Worm (Caenorhabditis elegans) whole organism, L4/young adult: Measurements from ENCODE around the gene T28C6.8.

Experiments
- W03F9.2 ChIP-seq: fragments of 150-350 bp; optimal IDR thresholded peaks from 2 replicates; lab custom pipeline; 2014; ENCODE audit warnings: missing biosample characterization, missing genetic modification characterization
- him-1 ChIP-seq: sonication (generic microtip); optimal IDR thresholded peaks from 2 replicates; lab custom pipeline; 2016; ENCODE audit warnings: missing genotype, missing genetic modification reagents, missing genetic modification characterization, missing compliant biosample characterization

DNA sequence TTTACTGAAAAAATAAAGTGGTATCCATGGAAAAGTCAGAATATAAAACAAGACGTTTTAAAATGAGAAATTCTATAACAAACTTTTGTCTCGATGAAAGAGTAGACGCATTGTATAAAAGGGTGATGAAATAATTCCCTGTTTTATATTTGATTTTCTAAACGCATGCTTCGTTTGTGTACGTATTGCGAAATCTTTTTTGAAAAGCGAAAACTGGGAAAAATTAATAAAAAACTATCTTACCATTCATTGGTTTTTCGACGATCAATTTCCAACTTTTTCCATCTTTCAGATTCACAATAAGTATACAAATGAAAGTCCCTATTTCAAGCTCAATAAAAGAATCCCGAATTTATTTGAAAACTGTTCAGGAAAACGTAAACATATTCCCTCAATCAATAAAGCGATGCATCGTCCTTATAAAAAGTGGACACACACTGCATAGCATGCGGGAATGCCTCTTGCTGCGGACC, 45.6 kb downstream of the T28C6.8 start, which contains the start of gene C33D9.13:
- TF ChIP-seq him-1 (no peak), W03F9.2 (tag; lab: Kevin White, UChicago) (no peak)
